Worm (Caenorhabditis elegans) whole organism, mixed stage, embryonic: Measurements from ENCODE around the gene emc-5.

ENCODE experiments used
- blmp-1 ChIP-seq: fragments of 150-350 bp; optimal IDR thresholded peaks from 2 replicates; lab custom pipeline; 2014; ENCODE audit warnings: missing biosample characterization, missing genetic modification characterization
- ceh-39 ChIP-seq: fragments of 150-350 bp; optimal IDR thresholded peaks from 2 replicates; lab custom pipeline; 2014; ENCODE audit warnings: missing biosample characterization, missing genetic modification characterization
- ceh-83 ChIP-seq: fragments of 200-800 bp; sonication (Bioruptor generic); optimal IDR thresholded peaks from 2 replicates; lab custom pipeline; 2018; ENCODE audit warnings: mild to moderate bottlenecking, missing genetic modification characterization, missing compliant biosample characterization
- elt-1 ChIP-seq: sonication (generic microtip); optimal IDR thresholded peaks from 2 replicates; lab custom pipeline; 2017; ENCODE audit warnings: missing genetic modification characterization, mild to moderate bottlenecking, missing compliant biosample characterization, antibody characterized with exemption, moderate library complexity, borderline replicate concordance; ENCODE audit not compliant: insufficient read depth
- lin-13 ChIP-seq: fragments of 150-350 bp; optimal IDR thresholded peaks from 2 replicates; lab custom pipeline; 2014; ENCODE audit warnings: missing biosample characterization, missing genetic modification characterization
- lsy-2 ChIP-seq: fragments of 150-350 bp; optimal IDR thresholded peaks from 2 replicates; lab custom pipeline; 2014; ENCODE audit warnings: missing biosample characterization, missing genetic modification characterization
- mep-1 ChIP-seq: fragments of 150-350 bp; optimal IDR thresholded peaks from 2 replicates; lab custom pipeline; 2017; ENCODE audit warnings: missing biosample characterization, missing genetic modification reagents, missing genetic modification characterization, inconsistent platforms
- nhr-28 ChIP-seq: fragments of 150-350 bp; optimal IDR thresholded peaks from 2 replicates; lab custom pipeline; 2014; ENCODE audit warnings: missing biosample characterization, missing genetic modification characterization
- nhr-76 ChIP-seq: sonication (generic microtip); optimal IDR thresholded peaks from 2 replicates; lab custom pipeline; 2017; ENCODE audit warnings: missing biosample characterization, missing genetic modification characterization
- snpc-4 ChIP-seq: fragments of 150-350 bp; optimal IDR thresholded peaks from 2 replicates; lab custom pipeline; 2014; ENCODE audit warnings: missing biosample characterization, missing genetic modification characterization
- unc-62 ChIP-seq: fragments of 150-350 bp; optimal IDR thresholded peaks from 2 replicates; lab custom pipeline; 2014; ENCODE audit warnings: missing biosample characterization, missing genetic modification reagents, missing genetic modification characterization

DNA sequence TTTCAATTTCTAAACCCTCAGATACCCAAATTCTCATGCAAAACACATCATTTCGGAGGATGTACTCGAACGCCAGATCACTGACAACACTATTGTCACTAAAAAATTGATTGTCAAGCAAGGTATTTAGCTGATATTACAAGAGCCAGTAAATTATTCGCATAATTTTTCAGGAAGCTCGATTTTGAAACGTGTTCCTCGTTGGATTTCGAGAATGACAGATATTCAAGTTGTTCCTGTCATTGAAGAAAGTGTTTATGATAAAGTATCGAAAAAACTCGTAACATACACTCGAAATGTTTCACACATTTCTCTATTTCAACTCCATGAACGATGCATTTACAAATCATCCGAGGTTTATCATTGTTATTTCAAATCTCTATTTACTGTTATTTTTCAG lies 774 bp upstream of the emc-5 start:
- no peak for TF ChIP-seq elt-1 (tag; lab: Kevin White, UChicago)
- no peak for TF ChIP-seq lin-13
- no peak for TF ChIP-seq mep-1 (tag; lab: Kevin White, UChicago)
- no peak for TF ChIP-seq lsy-2
- TF ChIP-seq nhr-28, result no peak
- TF ChIP-seq ceh-39, result no peak
- TF ChIP-seq blmp-1, result no peak
- no peak for TF ChIP-seq nhr-76 (tag; lab: Kevin White, UChicago)
- no peak for TF ChIP-seq snpc-4
- TF ChIP-seq ceh-83 (GFP tag; lab: Kevin White, UChicago), result no peak
- no peak for TF ChIP-seq unc-62 (GFP tag; lab: Kevin White, UChicago)
